Worm (Caenorhabditis elegans): ENCODE data around the gene spig-4.

Gene spig-4

DNA sequence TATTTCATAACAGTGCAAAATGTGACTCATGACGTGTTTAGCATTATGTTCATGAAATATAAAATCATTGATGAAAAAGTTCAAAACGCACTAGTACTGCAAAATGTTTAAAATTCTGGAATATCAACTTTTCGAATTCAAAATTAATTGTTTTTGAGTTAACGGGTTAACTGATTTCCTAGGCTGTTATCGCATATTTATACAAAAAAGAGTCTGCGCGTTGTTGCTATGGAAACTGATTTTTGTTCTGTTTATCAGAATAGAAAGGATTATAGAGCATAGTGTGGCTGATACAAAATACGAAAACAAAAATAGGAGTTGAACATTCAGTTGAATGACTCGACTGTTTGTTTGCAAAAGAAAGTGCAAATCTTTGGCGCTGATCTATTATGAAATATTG, 10.9 kb upstream of the spig-4 start:
- TF ChIP-seq lin-26 (GFP tag; IDR thresholded peaks at IDR 0.05) (no peak), cebp-1 (GFP tag; IDR thresholded peaks at IDR 0.05) (no peak), cebp-1 (tag; optimal IDR thresholded peaks at IDR 0.05) (peak; percentile 1)

- TF ChIP-seq ceh-27 (GFP tag; optimal IDR thresholded peaks at IDR 0.05) (no peak), ceh-100 (GFP tag; IDR thresholded peaks at IDR 0.05) (no peak), hmg-1.2 (GFP tag; IDR thresholded peaks at IDR 0.05) (no peak), ztf-18 (tag; optimal IDR thresholded peaks at IDR 0.05) (no peak), lag-1 (GFP tag; IDR thresholded peaks at IDR 0.05) (no peak), sptf-2 (GFP tag; optimal IDR thresholded peaks at IDR 0.05) (no peak), ets-4 (GFP tag; optimal IDR thresholded peaks at IDR 0.05) (no peak), aptf-2 (GFP tag; conservative IDR thresholded peaks at IDR 0.05) (no peak), ccch-3 (GFP tag; optimal IDR thresholded peaks at IDR 0.05) (no peak), nhr-27 (tag; optimal IDR thresholded peaks at IDR 0.05) (no peak), dox-1 (GFP tag; IDR thresholded peaks at IDR 0.05) (no peak)
These were observed 10.5 kb upstream of the spig-4 start for ce11 chrV:14317204-14317603.

DNA sequence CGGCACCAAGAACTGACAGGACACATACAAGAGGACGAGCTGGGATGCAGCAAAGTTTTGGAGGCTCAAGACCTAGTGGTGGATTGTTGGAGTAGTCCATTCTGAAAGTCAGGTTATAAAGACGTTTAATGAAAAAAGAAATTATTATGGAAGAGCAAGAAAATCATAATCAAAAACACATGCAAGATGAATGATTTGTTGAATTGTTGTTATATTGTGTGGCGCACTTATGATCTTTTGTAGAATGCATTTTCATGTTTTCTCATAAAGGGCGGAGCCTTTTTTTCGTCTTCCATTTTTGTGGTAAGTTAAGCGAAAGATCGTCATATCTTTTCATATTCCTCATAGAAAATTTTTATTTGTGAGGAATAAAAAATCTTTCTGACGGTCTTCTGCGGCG, 9.9 kb upstream of the spig-4 start, which contains the start of gene F47B8.2:
TSS of gene F47B8.2 (minus strand) at position 101 of the 400 bp plus-strand sequence.
- no peak for TF ChIP-seq pha-4 (tag; optimal IDR thresholded peaks at IDR 0.05)
- TF ChIP-seq chd-7 (tag; optimal IDR thresholded peaks at IDR 0.05), result no peak

DNA sequence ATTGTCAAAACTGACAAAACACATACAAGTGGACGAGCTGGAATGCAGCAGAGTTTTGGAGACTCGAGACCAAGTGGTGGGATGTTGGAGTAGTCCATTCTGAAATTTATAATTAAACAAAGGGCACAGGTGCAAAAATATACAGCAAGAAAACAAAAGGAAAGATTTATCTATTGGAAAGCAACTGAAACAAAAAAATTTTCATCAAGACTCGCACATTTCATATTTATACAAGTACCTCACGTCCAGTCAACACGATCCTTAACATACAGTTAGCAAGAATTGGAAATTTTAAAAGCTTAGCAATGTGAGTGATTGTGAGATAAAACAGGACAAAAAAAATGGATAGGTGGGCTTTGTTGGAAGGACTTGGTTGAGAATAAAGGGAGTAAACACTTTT, 7.6 kb upstream of the spig-4 start, which contains the start of gene F47B8.1:
TSS of gene F47B8.1 (minus strand) at position 101 of the 400 bp plus-strand sequence.
- no peak for TF ChIP-seq mel-28 (tag; optimal IDR thresholded peaks at IDR 0.05; ENCODE audit: borderline replicate concordance)
- TF ChIP-seq F23B12.7 (tag; optimal IDR thresholded peaks at IDR 0.05; ENCODE audit: insufficient read depth), result no peak
- TF ChIP-seq T07F8.4 (tag; optimal IDR thresholded peaks at IDR 0.05), result no peak
- TF ChIP-seq nhr-80 (tag; optimal IDR thresholded peaks at IDR 0.05), result no peak
- TF ChIP-seq ztf-6 (GFP tag; IDR thresholded peaks at IDR 0.05), result no peak
- no peak for TF ChIP-seq hmg-20 (GFP tag; IDR thresholded peaks at IDR 0.05)
- TF ChIP-seq let-526 (GFP tag; IDR thresholded peaks at IDR 0.05), result no peak
- TF ChIP-seq snpc-1.3 (tag; optimal IDR thresholded peaks at IDR 0.05; ENCODE audit: insufficient read depth), result no peak
- no peak for TF ChIP-seq cebp-2 (GFP tag; IDR thresholded peaks at IDR 0.05)
- no peak for TF ChIP-seq dpff-1 (tag; optimal IDR thresholded peaks at IDR 0.05)
- TF ChIP-seq dox-1 (GFP tag; IDR thresholded peaks at IDR 0.05), result no peak
- TF ChIP-seq atf-7 (tag; optimal IDR thresholded peaks at IDR 0.05), result no peak

ce11 chrV:14312695-14313094, 6.0 kb upstream of the spig-4 start, which contains the start of gene F14D7.8:
F14D7.8 (minus strand) TSS chrV:14312795.
- no peak for TF ChIP-seq mes-4 (tag; optimal IDR thresholded peaks at IDR 0.05)

- TF ChIP-seq ztf-6 (GFP tag; IDR thresholded peaks at IDR 0.05), result no peak
- no peak for TF ChIP-seq zim-3 (tag; optimal IDR thresholded peaks at IDR 0.05)
- no peak for TF ChIP-seq athp-1 (tag; optimal IDR thresholded peaks at IDR 0.05)
- TF ChIP-seq aptf-3 (GFP tag; IDR thresholded peaks at IDR 0.05), result no peak
- no peak for TF ChIP-seq egl-18 (GFP tag; IDR thresholded peaks at IDR 0.05)
- TF ChIP-seq F49E8.2 (tag; optimal IDR thresholded peaks at IDR 0.05; ENCODE audit: insufficient read depth), result no peak
- no peak for TF ChIP-seq atf-7 (tag; optimal IDR thresholded peaks at IDR 0.05)
- TF ChIP-seq ztf-22 (GFP tag; optimal IDR thresholded peaks at IDR 0.05), result no peak
- no peak for TF ChIP-seq B0019.2 (GFP tag; conservative IDR thresholded peaks at IDR 0.05)
- no peak for TF ChIP-seq F22D6.2 (tag; optimal IDR thresholded peaks at IDR 0.05)
- TF ChIP-seq rpc-1 (optimal IDR thresholded peaks at IDR 0.05), result no peak
- TF ChIP-seq rpc-1 (tag; optimal IDR thresholded peaks at IDR 0.05), result no peak
- no peak for TF ChIP-seq let-526 (GFP tag; IDR thresholded peaks at IDR 0.05)
- no peak for TF ChIP-seq F37B4.10 (GFP tag; IDR thresholded peaks at IDR 0.05)
- no peak for TF ChIP-seq bed-2 (GFP tag; IDR thresholded peaks at IDR 0.05)
- no peak for TF ChIP-seq nfya-1 (tag; optimal IDR thresholded peaks at IDR 0.05; ENCODE audit: borderline replicate concordance, insufficient read depth)
These were observed 4.4 kb upstream of the spig-4 start, which contains the start of gene ddn-3 for ce11 chrV:14311115-14311514. ddn-3 (minus strand) TSS chrV:14311215.

All from whole organism, young adult.